Fruit fly (Drosophila melanogaster) whole organism: ENCODE measurements around the gene sit.

Source experiments
- CG8478 ChIP-seq: fragments of >200 bp; optimal IDR thresholded peaks from 2 replicates; lab custom pipeline; 2018; ENCODE audit warnings: inconsistent platforms
- psq ChIP-seq: fragments of >200 bp; optimal IDR thresholded peaks from 2 replicates; lab custom pipeline; 2017

DNA sequence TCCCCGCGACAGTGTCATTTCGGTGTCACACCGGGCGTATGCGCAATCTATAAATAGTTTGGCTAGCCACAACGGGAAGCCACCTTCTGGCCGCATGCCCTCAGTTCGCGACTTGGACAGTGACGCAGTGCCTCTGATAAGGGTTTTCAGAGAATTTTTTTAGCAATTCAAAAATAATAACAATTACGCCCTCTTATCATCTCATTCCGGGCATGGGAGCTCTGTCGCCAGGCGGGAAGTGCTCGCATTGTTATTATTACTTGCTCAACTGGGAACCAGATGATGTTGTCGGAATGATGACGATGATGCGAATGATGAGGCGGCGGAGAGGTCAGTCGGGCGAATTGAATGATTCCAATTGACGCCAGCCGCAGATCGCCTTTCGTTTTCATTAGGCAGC is 39.5 kb downstream of the sit start:
- no peak for TF ChIP-seq CG8478
- no peak for TF ChIP-seq psq (lab: Kevin White, UChicago)
